Worm (Caenorhabditis elegans) whole organism, late embryonic: Measurements from ENCODE around the gene F13H8.8.
A peak's percentile ranks its signal among the peaks of the same experiment; 100 is the strongest.

Experiments
- T23F11.4 ChIP-seq: fragments of 200-800 bp; sonication (Bioruptor generic); optimal IDR thresholded peaks from 2 replicates; lab custom pipeline; 2018; ENCODE audit warnings: mild to moderate bottlenecking, missing genetic modification characterization, missing compliant biosample characterization
- ama-1 ChIP-seq: fragments of 150-350 bp; optimal IDR thresholded peaks from 2 replicates; lab custom pipeline; 2014
- ceh-2 ChIP-seq: sonication (generic microtip); optimal IDR thresholded peaks from 2 replicates; lab custom pipeline; 2016; ENCODE audit warnings: missing genotype, missing genetic modification characterization, missing compliant biosample characterization
- ceh-30 ChIP-seq: fragments of 150-350 bp; optimal IDR thresholded peaks from 2 replicates; lab custom pipeline; 2014; ENCODE audit warnings: missing biosample characterization, missing genetic modification characterization
- ceh-31 ChIP-seq: sonication (generic microtip); optimal IDR thresholded peaks from 2 replicates; lab custom pipeline; 2016; ENCODE audit warnings: missing genetic modification characterization, missing compliant biosample characterization
- ceh-34 ChIP-seq: sonication (generic microtip); optimal IDR thresholded peaks from 2 replicates; lab custom pipeline; 2016; ENCODE audit warnings: mild to moderate bottlenecking, missing genetic modification characterization, missing compliant biosample characterization
- dve-1 ChIP-seq: sonication (generic microtip); optimal IDR thresholded peaks from 2 replicates; lab custom pipeline; 2017; ENCODE audit warnings: antibody characterized with exemption, mild to moderate bottlenecking, missing genetic modification characterization, missing compliant biosample characterization
- elt-4 ChIP-seq: sonication (generic microtip); optimal IDR thresholded peaks from 2 replicates; lab custom pipeline; 2016; ENCODE audit warnings: missing genetic modification characterization, missing compliant biosample characterization
- fax-1 ChIP-seq: sonication (generic microtip); optimal IDR thresholded peaks from 2 replicates; lab custom pipeline; 2016; ENCODE audit warnings: missing genotype, missing genetic modification characterization, missing compliant biosample characterization
- fkh-10 ChIP-seq: fragments of 150-350 bp; optimal IDR thresholded peaks from 2 replicates; lab custom pipeline; 2014; ENCODE audit warnings: missing biosample characterization, missing genetic modification reagents, missing genetic modification characterization
- fkh-6 ChIP-seq: sonication (generic microtip); optimal IDR thresholded peaks from 2 replicates; lab custom pipeline; 2016; ENCODE audit warnings: missing genetic modification characterization, missing compliant biosample characterization
- hlh-15 ChIP-seq: sonication (generic microtip); optimal IDR thresholded peaks from 2 replicates; lab custom pipeline; 2016; ENCODE audit warnings: missing genetic modification characterization, missing compliant biosample characterization
- hlh-30 ChIP-seq: sonication (generic microtip); optimal IDR thresholded peaks from 2 replicates; lab custom pipeline; 2017; ENCODE audit warnings: antibody characterized with exemption, missing genetic modification characterization, missing compliant biosample characterization; ENCODE audit not compliant: insufficient read depth
- hlh-6 ChIP-seq: sonication (generic microtip); optimal IDR thresholded peaks from 2 replicates; lab custom pipeline; 2016; ENCODE audit warnings: missing genotype, missing genetic modification characterization, missing compliant biosample characterization
- hlh-8 ChIP-seq: sonication (generic microtip); optimal IDR thresholded peaks from 2 replicates; lab custom pipeline; 2016; ENCODE audit warnings: missing genotype, missing genetic modification characterization, missing compliant biosample characterization
- lim-6 ChIP-seq: sonication (generic microtip); optimal IDR thresholded peaks from 2 replicates; lab custom pipeline; 2016; ENCODE audit warnings: missing genetic modification characterization, missing compliant biosample characterization
- lin-11 ChIP-seq: fragments of 200-800 bp; sonication (Bioruptor generic); optimal IDR thresholded peaks from 2 replicates; lab custom pipeline; 2018; ENCODE audit warnings: mild to moderate bottlenecking, missing genetic modification characterization, missing compliant biosample characterization
- madf-2 ChIP-seq: sonication (generic microtip); optimal IDR thresholded peaks from 2 replicates; lab custom pipeline; 2017; ENCODE audit warnings: missing genetic modification characterization, missing compliant biosample characterization
- nfya-1 ChIP-seq: sonication (generic microtip); optimal IDR thresholded peaks from 2 replicates; lab custom pipeline; 2017; ENCODE audit warnings: missing genetic modification characterization, mild to moderate bottlenecking, missing compliant biosample characterization, antibody characterized with exemption, moderate library complexity
- nhr-11 ChIP-seq: fragments of 150-350 bp; optimal IDR thresholded peaks from 2 replicates; lab custom pipeline; 2014; ENCODE audit warnings: missing biosample characterization, missing genetic modification characterization
- pag-3 ChIP-seq: sonication (generic microtip); optimal IDR thresholded peaks from 2 replicates; lab custom pipeline; 2016; ENCODE audit warnings: missing compliant biosample characterization, missing genetic modification characterization, borderline replicate concordance
- pha-2 ChIP-seq: sonication (generic microtip); optimal IDR thresholded peaks from 2 replicates; lab custom pipeline; 2017; ENCODE audit warnings: mild to moderate bottlenecking, missing genetic modification characterization, missing compliant biosample characterization
- pha-4 ChIP-seq: fragments of 150-350 bp; optimal IDR thresholded peaks from 2 replicates; lab custom pipeline; 2018; ENCODE audit warnings: missing biosample characterization, missing genetic modification reagents, missing genetic modification characterization
- pqm-1 ChIP-seq: sonication (generic microtip); optimal IDR thresholded peaks from 2 replicates; lab custom pipeline; 2016; ENCODE audit warnings: missing genetic modification characterization, missing compliant biosample characterization
- ref-2 ChIP-seq: sonication (generic microtip); optimal IDR thresholded peaks from 2 replicates; lab custom pipeline; 2016; ENCODE audit warnings: missing genetic modification characterization, missing compliant biosample characterization
- sdc-2 ChIP-seq: sonication (generic microtip); optimal IDR thresholded peaks from 2 replicates; lab custom pipeline; 2016; ENCODE audit warnings: missing genotype, missing genetic modification characterization, missing compliant biosample characterization
- sox-2 ChIP-seq: fragments of 200-800 bp; sonication (Bioruptor generic); IDR thresholded peaks from 2 replicates; pipeline ENCODE4 v1.3.6; 2022; ENCODE audit warnings: missing genetic modification reagents, missing genetic modification characterization, missing compliant biosample characterization
- sox-4 ChIP-seq: sonication (generic microtip); optimal IDR thresholded peaks from 2 replicates; lab custom pipeline; 2017; ENCODE audit warnings: mild to moderate bottlenecking, missing genetic modification characterization, inconsistent platforms, missing compliant biosample characterization
- syd-9 ChIP-seq: sonication (generic microtip); optimal IDR thresholded peaks from 2 replicates; lab custom pipeline; 2016; ENCODE audit warnings: mild to moderate bottlenecking, missing genetic modification characterization, moderate library complexity, missing compliant biosample characterization
- unc-3 ChIP-seq, 2 experiments: fragments of 200-800 bp in 1 of 2; sonication (Bioruptor generic) in 1 of 2; sonication (generic microtip) in 1 of 2; conservative IDR thresholded peaks in 1 of 2; optimal IDR thresholded peaks in 1 of 2; 2 replicates each; pipeline versions ENCODE4 v1.3.6 to Lab custom; 2016 to 2022; ENCODE audit warnings: missing compliant biosample characterization in 2 of 2, missing genetic modification characterization in 2 of 2, missing genetic modification reagents in 1 of 2
- unc-42 ChIP-seq: sonication (generic microtip); optimal IDR thresholded peaks from 2 replicates; lab custom pipeline; 2016; ENCODE audit warnings: missing genotype, missing genetic modification characterization, missing compliant biosample characterization
- unc-86 ChIP-seq: sonication (generic microtip); optimal IDR thresholded peaks from 2 replicates; lab custom pipeline; 2016; ENCODE audit warnings: missing genetic modification characterization, missing compliant biosample characterization
- zip-5 ChIP-seq: sonication (generic microtip); optimal IDR thresholded peaks from 2 replicates; lab custom pipeline; 2016; ENCODE audit warnings: missing genetic modification characterization, missing compliant biosample characterization

The F13H8.8 gene

DNA sequence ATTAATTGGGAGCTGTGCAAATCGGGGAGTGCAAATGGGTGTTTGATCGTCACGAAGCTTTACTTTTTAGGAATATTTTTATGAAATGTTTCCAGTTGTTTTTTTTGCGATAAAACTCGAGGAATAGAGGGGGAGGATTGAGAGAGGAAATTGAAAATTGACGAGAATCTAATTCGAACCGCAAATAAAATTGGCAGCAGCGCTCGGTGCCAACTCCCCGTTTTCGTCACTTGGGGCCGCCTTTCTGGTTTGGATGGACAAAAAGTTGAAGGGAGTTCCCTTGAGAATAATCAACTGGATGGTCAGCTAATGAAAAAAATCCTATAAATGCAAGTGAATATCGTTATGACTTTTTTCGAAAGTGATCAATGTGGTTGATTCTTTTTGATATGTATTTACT lies 37.8 kb downstream of the F13H8.8 start:
- no peak for TF ChIP-seq ceh-31 (tag; lab: Kevin White, UChicago)
- TF ChIP-seq ama-1 (lab: Kevin White, UChicago) = no peak
- TF ChIP-seq unc-42 (tag; lab: Kevin White, UChicago) = peak; percentile 61
- TF ChIP-seq T23F11.4 (GFP tag; lab: Kevin White, UChicago) = no peak
- TF ChIP-seq pha-2 = no peak

DNA sequence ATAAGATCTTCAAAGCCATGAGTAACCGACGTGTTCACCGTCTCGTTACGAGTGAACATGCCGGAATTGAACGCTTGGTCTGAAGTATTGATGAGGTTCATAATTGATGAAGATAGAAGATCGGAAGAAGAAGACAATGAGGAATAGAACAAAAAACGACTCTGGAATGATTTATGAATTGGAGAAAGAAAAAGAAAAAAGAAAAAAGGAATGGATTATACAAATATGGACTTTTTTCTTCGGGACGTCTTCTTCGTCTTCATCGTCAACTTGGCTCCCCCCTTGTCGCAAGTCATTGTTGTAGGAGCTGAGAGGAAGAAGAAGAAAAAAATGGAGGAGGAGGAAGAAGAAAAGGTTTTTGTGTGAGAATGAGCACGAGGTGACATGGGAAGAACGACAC lies 40.9 kb downstream of the F13H8.8 start, which contains the start of gene srsy-2:
srsy-2 (minus strand) TSS at position 101 of the 400 bp plus-strand sequence.
- TF ChIP-seq ceh-2 (tag; lab: Kevin White, UChicago) = no peak
- TF ChIP-seq sox-4 (tag; lab: Kevin White, UChicago) = no peak
- no peak for TF ChIP-seq unc-86 (tag; lab: Kevin White, UChicago)
- TF ChIP-seq ceh-30 (tag; lab: Kevin White, UChicago) = no peak
- TF ChIP-seq elt-4 (tag; lab: Kevin White, UChicago) = no peak

- TF ChIP-seq hlh-15 (tag; lab: Kevin White, UChicago) (no peak), fkh-10 (no peak), ceh-34 (tag; lab: Kevin White, UChicago) (no peak), fkh-6 (no peak), unc-3 (GFP tag; conservative IDR thresholded peaks at IDR 0.05; lab: Robert Waterston, UW) (no peak), unc-3 (tag; optimal IDR thresholded peaks at IDR 0.05; lab: Kevin White, UChicago) (no peak), fax-1 (tag; lab: Kevin White, UChicago) (no peak), elt-4 (tag; lab: Kevin White, UChicago) (no peak), hlh-8 (tag; lab: Kevin White, UChicago) (no peak), sdc-2 (tag; lab: Kevin White, UChicago) (no peak), sox-2 (GFP tag; lab: Robert Waterston, UW) (no peak)
These were observed 44.1 kb downstream of the F13H8.8 start for ce11 chrII:6223755-6224154.

ce11 chrII:6222558-6222957 lies 45.3 kb downstream of the F13H8.8 start, which contains the start of gene C30B5.6:
TSS of gene C30B5.6 (minus strand) at chrII:6222658.
- no peak for TF ChIP-seq pqm-1 (tag; lab: Kevin White, UChicago)
- TF ChIP-seq, all 69 proteins: peak for 0

DNA sequence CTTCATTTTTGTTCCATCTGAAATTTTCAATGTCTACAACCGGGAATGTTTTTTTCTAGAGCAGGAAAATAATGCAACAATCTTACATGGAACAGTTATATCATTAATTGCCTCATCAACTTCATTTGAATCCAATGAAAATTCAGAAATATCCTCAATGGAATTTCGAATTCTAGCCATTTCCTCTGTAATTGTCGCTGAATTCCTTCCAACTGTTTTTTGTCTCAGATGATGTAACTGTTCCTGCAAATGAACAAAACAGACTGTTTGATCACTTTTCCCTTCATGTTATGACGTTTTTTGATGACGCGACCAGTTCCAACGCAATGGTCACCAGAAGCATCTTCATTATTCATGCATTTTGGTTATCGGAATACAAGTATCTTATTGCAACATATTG lies 46.4 kb downstream of the F13H8.8 start:
- TF ChIP-seq syd-9 (tag; lab: Kevin White, UChicago) = no peak
- no peak for TF ChIP-seq lim-6 (tag; lab: Kevin White, UChicago)
- no peak for TF ChIP-seq ceh-34 (tag; lab: Kevin White, UChicago)
- no peak for TF ChIP-seq lin-11 (tag; lab: Kevin White, UChicago)
- TF ChIP-seq madf-2 = no peak
- TF ChIP-seq hlh-6 = no peak
- no peak for TF ChIP-seq zip-5 (tag; lab: Kevin White, UChicago)
- TF ChIP-seq pag-3 (tag; lab: Kevin White, UChicago) = no peak
- no peak for TF ChIP-seq pha-4 (tag; lab: Kevin White, UChicago)
- TF ChIP-seq dve-1 (tag; lab: Kevin White, UChicago) = no peak
- TF ChIP-seq ceh-2 (tag; lab: Kevin White, UChicago) = no peak
- no peak for TF ChIP-seq nhr-11
- no peak for TF ChIP-seq ceh-31 (tag; lab: Kevin White, UChicago)
- TF ChIP-seq ref-2 (tag; lab: Kevin White, UChicago) = no peak
- TF ChIP-seq fkh-10 = no peak
- no peak for TF ChIP-seq nfya-1 (tag; lab: Kevin White, UChicago)
- no peak for TF ChIP-seq fax-1 (tag; lab: Kevin White, UChicago)
- no peak for TF ChIP-seq hlh-30
- TF ChIP-seq, all 69 proteins: peak for 0
